Worm (Caenorhabditis elegans) whole organism, L1 larva: Measurements from ENCODE around the gene rpl-20.
A peak's percentile ranks its signal among the peaks of the same experiment; 100 is the strongest.

Source experiments
- C16A3.4 ChIP-seq: fragments of 150-350 bp; optimal IDR thresholded peaks from 2 replicates; lab custom pipeline; 2014; ENCODE audit warnings: missing biosample characterization, missing genetic modification characterization
- Y116A8C.19 ChIP-seq: sonication (generic microtip); optimal IDR thresholded peaks from 2 replicates; lab custom pipeline; 2016; ENCODE audit warnings: missing compliant biosample characterization, missing genetic modification characterization, borderline replicate concordance
- aha-1 ChIP-seq: fragments of 150-350 bp; optimal IDR thresholded peaks from 2 replicates; lab custom pipeline; 2014; ENCODE audit warnings: missing biosample characterization, missing genetic modification characterization
- aly-2 ChIP-seq: fragments of 150-350 bp; optimal IDR thresholded peaks from 2 replicates; lab custom pipeline; 2014; ENCODE audit warnings: missing biosample characterization, missing genetic modification characterization
- ceh-82 ChIP-seq, 3 experiments: fragments of 150-350 bp in 1 of 3; sonication (generic microtip) in 2 of 3; optimal IDR thresholded peaks; 2 replicates each; lab custom pipeline; 2014 to 2017; ENCODE audit warnings: missing biosample characterization in 3 of 3, missing genetic modification characterization in 3 of 3
- ceh-88 ChIP-seq: fragments of 200-800 bp; sonication (Bioruptor generic); IDR thresholded peaks from 2 replicates; pipeline ENCODE4 v1.3.6; 2022; ENCODE audit warnings: missing genetic modification characterization, missing compliant biosample characterization
- ces-1 ChIP-seq: fragments of 150-350 bp; optimal IDR thresholded peaks from 2 replicates; lab custom pipeline; 2014; ENCODE audit warnings: missing biosample characterization, missing genetic modification reagents, missing genetic modification characterization
- dpl-1 ChIP-seq, 3 experiments: fragments of 150-350 bp in 2 of 3; sonication (generic microtip) in 1 of 3; optimal IDR thresholded peaks; 2 replicates each; lab custom pipeline; 2014 to 2017; ENCODE audit warnings: missing biosample characterization in 3 of 3, missing genetic modification characterization in 3 of 3, missing genetic modification reagents in 3 of 3
- dsc-1 ChIP-seq: sonication (generic microtip); optimal IDR thresholded peaks from 2 replicates; lab custom pipeline; 2016; ENCODE audit warnings: mild to moderate bottlenecking, missing genetic modification characterization, missing compliant biosample characterization
- efl-1 ChIP-seq, 4 experiments: fragments of 150-350 bp; optimal IDR thresholded peaks in 3 of 4; peaks in 1 of 4; 1 replicate in 1 of 4; 2 replicates in 3 of 4; lab custom pipeline; 2014; ENCODE audit warnings: missing biosample characterization in 2 of 4, missing genetic modification characterization in 2 of 4, missing genetic modification reagents in 2 of 4
- elt-2 ChIP-seq: sonication (generic microtip); optimal IDR thresholded peaks from 2 replicates; lab custom pipeline; 2016; ENCODE audit warnings: missing genetic modification characterization, mild to moderate bottlenecking, inconsistent platforms, missing compliant biosample characterization, missing genetic modification reagents
- isw-1 ChIP-seq: fragments of 200-800 bp; sonication (Bioruptor generic); IDR thresholded peaks from 2 replicates; pipeline ENCODE4 v1.3.6; 2022; ENCODE audit warnings: missing genetic modification characterization, missing compliant biosample characterization
- jun-1 ChIP-seq: fragments of 150-350 bp; optimal IDR thresholded peaks from 2 replicates; lab custom pipeline; 2014; ENCODE audit warnings: missing biosample characterization, missing genetic modification reagents, missing genetic modification characterization
- lin-14 ChIP-seq: fragments of 200-800 bp; sonication (Bioruptor generic); optimal IDR thresholded peaks from 2 replicates; lab custom pipeline; 2018; ENCODE audit warnings: mild to moderate bottlenecking, missing genetic modification characterization, moderate library complexity, missing compliant biosample characterization
- lin-39 ChIP-seq: fragments of 150-350 bp; optimal IDR thresholded peaks from 2 replicates; lab custom pipeline; 2014; ENCODE audit warnings: missing biosample characterization, missing genetic modification reagents, missing genetic modification characterization
- lsy-2 ChIP-seq, 2 experiments: fragments of 150-350 bp; optimal IDR thresholded peaks; 2 replicates each; lab custom pipeline; 2014; ENCODE audit warnings: missing biosample characterization in 2 of 2, missing genetic modification characterization in 2 of 2
- mab-9 ChIP-seq: fragments of 200-800 bp; sonication (Bioruptor generic); IDR thresholded peaks from 2 replicates; pipeline ENCODE4 v1.3.6; 2022; ENCODE audit warnings: missing genetic modification reagents, missing genetic modification characterization, missing compliant biosample characterization
- mep-1 ChIP-seq: fragments of 150-350 bp; optimal IDR thresholded peaks from 2 replicates; lab custom pipeline; 2014; ENCODE audit warnings: missing biosample characterization, missing genetic modification characterization
- nhr-12 ChIP-seq: sonication (generic microtip); optimal IDR thresholded peaks from 2 replicates; lab custom pipeline; 2017; ENCODE audit warnings: missing biosample characterization, missing genetic modification characterization
- nhr-19 ChIP-seq: fragments of 200-800 bp; sonication (Bioruptor generic); conservative IDR thresholded peaks from 2 replicates; pipeline ENCODE4 v1.3.6; 2022; ENCODE audit warnings: missing genetic modification characterization, missing compliant biosample characterization
- nhr-237 ChIP-seq: fragments of 150-350 bp; optimal IDR thresholded peaks from 2 replicates; lab custom pipeline; 2014; ENCODE audit warnings: missing biosample characterization, missing genetic modification characterization
- nhr-28 ChIP-seq: fragments of 150-350 bp; optimal IDR thresholded peaks from 2 replicates; lab custom pipeline; 2014; ENCODE audit warnings: missing biosample characterization, missing genetic modification characterization
- nhr-71 ChIP-seq: sonication (generic microtip); optimal IDR thresholded peaks from 2 replicates; lab custom pipeline; 2016; ENCODE audit warnings: mild to moderate bottlenecking, missing genetic modification characterization, moderate library complexity, missing compliant biosample characterization
- nhr-77 ChIP-seq: fragments of 150-350 bp; optimal IDR thresholded peaks from 2 replicates; lab custom pipeline; 2014; ENCODE audit warnings: missing biosample characterization, missing genetic modification characterization
- nhr-85 ChIP-seq: sonication (generic microtip); peaks from one replicate; lab custom pipeline; 2016; ENCODE audit warnings: missing genetic modification characterization, inconsistent platforms, missing compliant biosample characterization
- nhr-90 ChIP-seq: sonication (generic microtip); optimal IDR thresholded peaks from 2 replicates; lab custom pipeline; 2016; ENCODE audit warnings: mild to moderate bottlenecking, missing genetic modification characterization, missing compliant biosample characterization; ENCODE audit not compliant: poor library complexity
- pax-3 ChIP-seq: fragments of 200-800 bp; sonication (Bioruptor generic); optimal IDR thresholded peaks from 2 replicates; lab custom pipeline; 2018; ENCODE audit warnings: mild to moderate bottlenecking, missing genetic modification characterization, moderate library complexity, missing compliant biosample characterization
- skn-1 ChIP-seq: fragments of 150-350 bp; optimal IDR thresholded peaks from 2 replicates; lab custom pipeline; 2014; ENCODE audit warnings: missing biosample characterization, missing genetic modification characterization
- snpc-4 ChIP-seq: fragments of 150-350 bp; optimal IDR thresholded peaks from 2 replicates; lab custom pipeline; 2014; ENCODE audit warnings: missing biosample characterization, missing genetic modification characterization
- snu-23 ChIP-seq: sonication (generic microtip); optimal IDR thresholded peaks from 2 replicates; lab custom pipeline; 2016; ENCODE audit warnings: missing genetic modification characterization, missing compliant biosample characterization
- sptf-1 ChIP-seq: fragments of 150-350 bp; optimal IDR thresholded peaks from 2 replicates; lab custom pipeline; 2014; ENCODE audit warnings: missing biosample characterization, missing genetic modification characterization
- unc-130 ChIP-seq: fragments of 150-350 bp; optimal IDR thresholded peaks from 2 replicates; lab custom pipeline; 2017; ENCODE audit warnings: missing biosample characterization, missing genetic modification characterization, inconsistent platforms
- unc-62 ChIP-seq: fragments of 150-350 bp; optimal IDR thresholded peaks from 2 replicates; lab custom pipeline; 2014; ENCODE audit warnings: missing biosample characterization, missing genetic modification reagents, missing genetic modification characterization
- unc-86 ChIP-seq: sonication (generic microtip); optimal IDR thresholded peaks from 2 replicates; lab custom pipeline; 2016; ENCODE audit warnings: missing genetic modification characterization, missing compliant biosample characterization
- unc-98 ChIP-seq: fragments of 200-800 bp; sonication (Bioruptor generic); IDR thresholded peaks from 2 replicates; pipeline ENCODE4 v1.3.6; 2022; ENCODE audit warnings: missing genetic modification characterization, missing compliant biosample characterization
- zag-1 ChIP-seq: fragments of 150-350 bp; optimal IDR thresholded peaks from 2 replicates; lab custom pipeline; 2014; ENCODE audit warnings: missing biosample characterization, missing genetic modification characterization

Gene rpl-20

DNA sequence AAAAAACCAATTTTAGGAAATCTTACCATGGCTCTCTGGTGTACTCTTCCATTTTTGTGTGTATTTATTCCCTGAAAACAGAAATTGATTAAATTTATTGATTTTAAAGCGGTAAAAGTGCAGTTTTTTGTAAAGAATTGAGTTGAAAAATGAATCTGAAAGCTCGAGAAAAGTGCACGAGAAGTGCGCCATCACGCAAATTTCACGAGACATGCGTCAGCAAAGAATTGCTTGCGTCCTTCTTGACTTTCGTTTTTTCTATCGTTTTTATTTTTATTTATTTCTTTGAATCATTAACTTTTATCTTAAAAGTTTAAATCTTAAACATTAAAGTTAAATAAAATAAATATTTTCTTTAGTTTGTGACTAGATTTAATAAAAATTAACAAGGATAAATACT lies 4.2 kb downstream of the rpl-20 start, which contains the start of gene timm-17B.1 (continued):
- TF ChIP-seq pax-3 (tag; lab: Kevin White, UChicago) (no peak), lin-39 (tag; lab: Kevin White, UChicago) (peak; percentile 91), Y116A8C.19 (no peak), snu-23 (peak; percentile 83), elt-2 (peak; percentile 26), nhr-237 (tag; lab: Kevin White, UChicago) (no peak), mab-9 (GFP tag; lab: Robert Waterston, UW) (0 out of 2 replicates have a peak, but pooled peaks have one; percentile 40), mep-1 (peak; percentile 93), nhr-85 (peak; percentile 79), unc-86 (peak; percentile 48), C16A3.4 (tag; lab: Kevin White, UChicago) (peak; percentile 79), nhr-12 (tag; lab: Kevin White, UChicago) (no peak), jun-1 (tag; lab: Kevin White, UChicago) (peak; percentile 39), zag-1 (tag; lab: Kevin White, UChicago) (no peak), skn-1 (tag; lab: Kevin White, UChicago) (peak; percentile 49), isw-1 (peak; percentile 75), unc-130 (tag; lab: Kevin White, UChicago) (no peak), nhr-19 (GFP tag; lab: Robert Waterston, UW) (peak; percentile 82), snpc-4 (peak; percentile 67), dpl-1 (GFP tag; optimal IDR thresholded peaks at IDR 0.05; lab: Kevin White, UChicago) (peak; percentile 73 to 81 (median 81)), nhr-77 (tag; lab: Kevin White, UChicago) (peak; percentile 16), aha-1 (tag; lab: Kevin White, UChicago) (no peak), sptf-1 (tag; lab: Kevin White, UChicago) (no peak), unc-62 (GFP tag; lab: Kevin White, UChicago) (no peak), nhr-71 (tag; lab: Kevin White, UChicago) (peak; percentile 84), dsc-1 (peak; percentile 72)

DNA sequence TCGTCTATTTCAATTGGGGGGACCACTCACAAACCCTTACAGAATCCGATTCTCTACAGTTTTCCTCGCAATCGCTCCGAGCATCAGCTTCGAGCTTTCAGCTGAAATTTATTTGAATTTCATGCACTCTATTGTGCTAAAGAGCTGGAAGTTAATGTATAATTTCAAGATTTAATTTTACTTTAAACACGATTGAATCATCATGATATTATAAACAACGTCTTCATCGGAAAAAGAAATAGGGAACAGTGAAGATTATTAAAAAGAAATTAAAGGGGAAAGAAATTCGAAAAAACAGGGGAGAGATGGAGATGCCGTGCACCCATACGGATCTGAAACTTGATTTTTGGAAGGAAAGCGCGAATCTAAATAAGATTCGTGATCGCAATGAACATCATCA lies 5.4 kb downstream of the rpl-20 start, which contains the start of gene hoe-1:
hoe-1 (minus strand) TSS at position 101 of the 400 bp plus-strand sequence.
- TF ChIP-seq efl-1 (optimal IDR thresholded peaks at IDR 0.05; lab: Kevin White, UChicago) (no peak), efl-1 (GFP tag; optimal IDR thresholded peaks at IDR 0.05 in 1 of 2; lab: Kevin White, UChicago) (peak in 1 of 2 experiments; percentile 24), ceh-82 (tag; optimal IDR thresholded peaks at IDR 0.05; lab: Kevin White, UChicago) (no peak), nhr-19 (GFP tag; lab: Robert Waterston, UW) (no peak), snpc-4 (no peak), mab-9 (GFP tag; lab: Robert Waterston, UW) (no peak), unc-86 (no peak)

DNA sequence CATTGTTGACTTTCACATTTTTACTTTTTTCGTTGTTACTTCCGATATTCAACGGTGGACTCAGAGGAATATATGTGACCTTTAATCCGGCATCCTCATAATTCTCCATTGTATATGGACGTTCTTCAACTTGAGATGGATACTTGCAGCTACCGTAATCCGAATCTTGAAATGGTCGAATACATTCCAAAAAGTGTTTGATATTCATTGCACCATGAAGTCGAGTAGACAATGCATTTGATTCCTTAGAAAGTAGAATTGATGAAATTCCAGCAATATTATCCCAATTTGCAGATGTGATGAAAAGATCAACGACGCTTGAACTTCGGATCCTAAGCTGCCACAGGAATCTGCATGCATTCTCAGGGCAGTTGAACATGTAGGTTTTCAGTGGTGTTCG lies 7.1 kb downstream of the rpl-20 start:
- TF ChIP-seq nhr-28 (tag; lab: Kevin White, UChicago) (no peak), efl-1 (optimal IDR thresholded peaks at IDR 0.05; lab: Kevin White, UChicago) (no peak), efl-1 (GFP tag; optimal IDR thresholded peaks at IDR 0.05 in 1 of 2; lab: Kevin White, UChicago) (peak in 1 of 2 experiments; percentile 91), ces-1 (GFP tag; lab: Kevin White, UChicago) (no peak)
- TF ChIP-seq, all 84 proteins: peak for 1

DNA sequence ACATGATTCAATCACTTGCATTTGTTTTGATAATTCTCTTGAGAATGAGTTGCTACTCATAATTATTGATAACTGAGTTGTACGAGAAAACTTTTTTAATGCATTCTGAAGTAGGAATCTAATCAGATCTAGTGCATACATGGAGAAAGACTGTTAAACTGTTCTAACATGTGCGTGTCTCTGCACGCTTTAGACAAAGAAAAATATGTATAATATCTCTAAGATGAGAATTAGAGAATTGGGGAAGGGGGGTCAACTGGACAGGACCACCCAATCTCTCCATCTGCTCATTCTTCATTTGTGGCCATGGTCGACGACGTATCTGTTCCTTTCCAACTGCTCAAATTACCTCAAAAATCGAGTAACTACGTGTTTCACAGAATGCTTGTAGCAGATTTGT lies 12.3 kb downstream of the rpl-20 start, which contains the start of gene fbxb-78:
fbxb-78 (plus strand) TSS at position 301 of the 400 bp plus-strand sequence.
- TF ChIP-seq nhr-12 (tag; lab: Kevin White, UChicago) (no peak), mab-9 (GFP tag; lab: Robert Waterston, UW) (no peak), ceh-88 (no peak), nhr-90 (no peak), nhr-71 (tag; lab: Kevin White, UChicago) (no peak), Y116A8C.19 (no peak), mep-1 (no peak), lsy-2 (tag; optimal IDR thresholded peaks at IDR 0.05; lab: Kevin White, UChicago) (no peak), nhr-237 (tag; lab: Kevin White, UChicago) (no peak), aly-2 (tag; lab: Kevin White, UChicago) (no peak), lin-39 (tag; lab: Kevin White, UChicago) (no peak), lin-14 (GFP tag; lab: Kevin White, UChicago) (no peak), unc-98 (GFP tag; lab: Robert Waterston, UW) (no peak)
